Fruit fly (Drosophila melanogaster) whole organism, embryonic: ENCODE results near the gene CG5928.

Experiments used
- CG10274 ChIP-seq: fragments of 200-800 bp; sonication (Bioruptor generic); optimal IDR thresholded peaks from 3 replicates; lab custom pipeline; 2017; ENCODE audit warnings: missing biosample characterization, mild to moderate bottlenecking, missing genetic modification characterization
- CG10431 ChIP-seq: fragments of 200-800 bp; sonication (Bioruptor generic); optimal IDR thresholded peaks from 3 replicates; lab custom pipeline; 2018; ENCODE audit warnings: missing biosample characterization, mild to moderate bottlenecking, missing genetic modification characterization
- CG10959 ChIP-seq: fragments of 200-800 bp; sonication (Bioruptor generic); IDR thresholded peaks from 2 replicates; pipeline ENCODE4 v1.3.6; 2022; ENCODE audit warnings: missing biosample characterization, missing genetic modification characterization
- CG10979 ChIP-seq: fragments of 200-800 bp; sonication (Bioruptor generic); optimal IDR thresholded peaks from 2 replicates; lab custom pipeline; 2018; ENCODE audit warnings: missing biosample characterization, mild to moderate bottlenecking, missing genetic modification characterization, moderate library complexity
- CG11085 ChIP-seq: fragments of 200-800 bp; sonication (Bioruptor generic); IDR thresholded peaks from 2 replicates; pipeline ENCODE4 v1.3.6; 2022; ENCODE audit warnings: missing biosample characterization, missing genetic modification characterization
- CG11695 ChIP-seq: fragments of 200-800 bp; sonication (Bioruptor generic); IDR thresholded peaks from 3 replicates; pipeline ENCODE4 v1.3.6; 2022; ENCODE audit warnings: missing biosample characterization, missing genetic modification characterization
- CG11696 ChIP-seq: fragments of 200-800 bp; sonication (Bioruptor generic); IDR thresholded peaks from 2 replicates; pipeline ENCODE4 v1.3.6; 2022; ENCODE audit warnings: missing biosample characterization, missing genetic modification characterization
- CG12104 ChIP-seq: fragments of 200-800 bp; sonication (Bioruptor generic); optimal IDR thresholded peaks from 3 replicates; lab custom pipeline; 2016; ENCODE audit warnings: missing biosample characterization, missing genetic modification characterization
- CG13894 ChIP-seq: fragments of 200-800 bp; sonication (Bioruptor generic); optimal IDR thresholded peaks from 3 replicates; lab custom pipeline; 2018; ENCODE audit warnings: missing biosample characterization, mild to moderate bottlenecking, missing genetic modification characterization, moderate library complexity
- CG15269 ChIP-seq: fragments of 200-800 bp; sonication (Bioruptor generic); optimal IDR thresholded peaks from 2 replicates; lab custom pipeline; 2018; ENCODE audit warnings: missing biosample characterization, mild to moderate bottlenecking, missing genetic modification characterization, moderate library complexity
- CG2116 ChIP-seq: fragments of 200-800 bp; sonication (Bioruptor generic); optimal IDR thresholded peaks from 3 replicates; lab custom pipeline; 2018; ENCODE audit warnings: missing biosample characterization, mild to moderate bottlenecking, missing genetic modification characterization
- CG2199 ChIP-seq: fragments of 200-800 bp; sonication (Bioruptor generic); IDR thresholded peaks from 3 replicates; pipeline ENCODE4 v1.3.6; 2022; ENCODE audit warnings: missing biosample characterization, missing genetic modification characterization
- CG2678 ChIP-seq: fragments of 200-800 bp; sonication (Bioruptor generic); optimal IDR thresholded peaks from 3 replicates; lab custom pipeline; 2019; ENCODE audit warnings: missing biosample characterization, mild to moderate bottlenecking, missing genetic modification characterization, moderate library complexity
- CG2889 ChIP-seq: fragments of 200-800 bp; sonication (Bioruptor generic); IDR thresholded peaks from 3 replicates; pipeline ENCODE4 v1.3.6; 2022; ENCODE audit warnings: missing biosample characterization, missing genetic modification characterization
- CG30020 ChIP-seq: fragments of 200-800 bp; optimal IDR thresholded peaks from 2 replicates; lab custom pipeline; 2019; ENCODE audit warnings: missing biosample characterization, mild to moderate bottlenecking, missing genetic modification characterization, moderate library complexity
- CG4360 ChIP-seq: fragments of 200-800 bp; sonication (Bioruptor generic); IDR thresholded peaks from 2 replicates; pipeline ENCODE4 v1.3.6; 2022; ENCODE audit warnings: missing biosample characterization, missing genetic modification characterization
- CG4404 ChIP-seq: fragments of 200-800 bp; sonication (Bioruptor generic); IDR thresholded peaks from 2 replicates; pipeline ENCODE4 v1.3.6; 2022; ENCODE audit warnings: missing biosample characterization, missing genetic modification characterization
- CG4707 ChIP-seq: fragments of 200-800 bp; sonication (Bioruptor generic); optimal IDR thresholded peaks from 2 replicates; lab custom pipeline; 2018; ENCODE audit warnings: missing biosample characterization, mild to moderate bottlenecking, missing genetic modification characterization, moderate library complexity
- CG6175 ChIP-seq: fragments of 200-800 bp; sonication (Bioruptor generic); IDR thresholded peaks from 3 replicates; pipeline ENCODE4 v1.3.6; 2022; ENCODE audit warnings: missing biosample characterization, missing genetic modification characterization
- CG6765 ChIP-seq: fragments of 200-800 bp; sonication (Bioruptor generic); optimal IDR thresholded peaks from 3 replicates; lab custom pipeline; 2017; ENCODE audit warnings: missing biosample characterization, mild to moderate bottlenecking, missing genetic modification characterization
- CG6791 ChIP-seq: fragments of 200-800 bp; sonication (Bioruptor generic); IDR thresholded peaks from 3 replicates; pipeline ENCODE4 v1.3.6; 2022; ENCODE audit warnings: missing biosample characterization, missing genetic modification characterization; ENCODE audit not compliant: partially characterized antibody
- CG7357 ChIP-seq: fragments of 200-800 bp; sonication (Bioruptor generic); IDR thresholded peaks from 3 replicates; pipeline ENCODE4 v1.3.6; 2022; ENCODE audit warnings: missing biosample characterization, missing genetic modification characterization
- CG7372 ChIP-seq: fragments of 200-800 bp; sonication (Bioruptor generic); IDR thresholded peaks from 2 replicates; pipeline ENCODE4 v1.3.6; 2022; ENCODE audit warnings: missing biosample characterization, missing genetic modification characterization
- CG7928 ChIP-seq: fragments of 200-800 bp; sonication (Bioruptor generic); optimal IDR thresholded peaks from 2 replicates; lab custom pipeline; 2017; ENCODE audit warnings: missing biosample characterization, mild to moderate bottlenecking, missing genetic modification characterization
- CG8388 ChIP-seq: fragments of 200-800 bp; sonication (Bioruptor generic); optimal IDR thresholded peaks from 2 replicates; lab custom pipeline; 2019; ENCODE audit warnings: missing biosample characterization, mild to moderate bottlenecking, missing genetic modification characterization, moderate library complexity
- CG8924 ChIP-seq: fragments of 200-800 bp; optimal IDR thresholded peaks from 3 replicates; lab custom pipeline; 2019; ENCODE audit warnings: missing biosample characterization, mild to moderate bottlenecking, missing genetic modification characterization, moderate library complexity
- CoRest ChIP-seq: fragments of 200-800 bp; sonication (Bioruptor generic); optimal IDR thresholded peaks from 3 replicates; lab custom pipeline; 2018; ENCODE audit warnings: missing biosample characterization, mild to moderate bottlenecking, missing genetic modification characterization, moderate library complexity
- D ChIP-seq, 2 experiments: fragments of 200-800 bp in 1 of 2; fragments of >200 bp in 1 of 2; sonication (Bioruptor generic) in 1 of 2; optimal IDR thresholded peaks; 2 replicates in 1 of 2; 3 replicates in 1 of 2; lab custom pipeline; 2017; ENCODE audit warnings: mild to moderate bottlenecking in 1 of 2, missing biosample characterization in 1 of 2, missing genetic modification characterization in 1 of 2, missing genetic modification reagents in 1 of 2
- Dref ChIP-seq: fragments of 200-800 bp; sonication (Bioruptor generic); IDR thresholded peaks from 2 replicates; pipeline ENCODE4 v1.3.6; 2022; ENCODE audit warnings: missing biosample characterization, missing genetic modification characterization
- Drgx ChIP-seq: fragments of 200-800 bp; sonication (Bioruptor generic); IDR thresholded peaks from 2 replicates; pipeline ENCODE4 v1.3.6; 2022; ENCODE audit warnings: missing biosample characterization, missing genetic modification characterization
- Elba2 ChIP-seq: fragments of 200-800 bp; sonication (Bioruptor generic); optimal IDR thresholded peaks from 3 replicates; lab custom pipeline; 2016; ENCODE audit warnings: missing biosample characterization, missing genetic modification characterization
- Fer3 ChIP-seq: fragments of 200-800 bp; sonication (Bioruptor generic); optimal IDR thresholded peaks from 2 replicates; lab custom pipeline; 2018; ENCODE audit warnings: missing biosample characterization, mild to moderate bottlenecking, missing genetic modification characterization, moderate library complexity
- Hsf ChIP-seq: fragments of 200-800 bp; sonication (Bioruptor generic); optimal IDR thresholded peaks from 3 replicates; lab custom pipeline; 2016; ENCODE audit warnings: missing biosample characterization, missing genetic modification characterization
- MTF-1 ChIP-seq: fragments of 200-800 bp; sonication (Bioruptor generic); optimal IDR thresholded peaks from 2 replicates; lab custom pipeline; 2018; ENCODE audit warnings: missing biosample characterization, mild to moderate bottlenecking, missing genetic modification characterization, borderline replicate concordance
- Ssrp ChIP-seq: fragments of 200-800 bp; sonication (Bioruptor generic); optimal IDR thresholded peaks from 2 replicates; lab custom pipeline; 2018; ENCODE audit warnings: missing biosample characterization, mild to moderate bottlenecking, missing genetic modification characterization, moderate library complexity
- Stat92E ChIP-seq, 3 experiments: fragments of >200 bp in 2 of 3; fragments of 200-800 bp in 1 of 3; sonication (Bioruptor generic) in 1 of 3; optimal IDR thresholded peaks; 2 replicates each; lab custom pipeline; 2017 to 2019; ENCODE audit warnings: missing biosample characterization in 3 of 3, missing genetic modification characterization in 3 of 3, mild to moderate bottlenecking in 1 of 3, moderate library complexity in 1 of 3
- ase ChIP-seq: fragments of 200-800 bp; sonication (Bioruptor generic); IDR thresholded peaks from 3 replicates; pipeline ENCODE4 v1.3.6; 2022; ENCODE audit warnings: missing biosample characterization, missing genetic modification characterization
- ci ChIP-seq: fragments of 200-800 bp; sonication (Bioruptor generic); IDR thresholded peaks from 3 replicates; pipeline ENCODE4 v1.3.6; 2022; ENCODE audit warnings: missing biosample characterization, missing genetic modification characterization
- disco-r ChIP-seq: fragments of 200-800 bp; sonication (Bioruptor generic); optimal IDR thresholded peaks from 2 replicates; lab custom pipeline; 2016; ENCODE audit warnings: missing biosample characterization, missing genetic modification characterization
- fd102C ChIP-seq: fragments of 200-800 bp; sonication (Bioruptor generic); optimal IDR thresholded peaks from 2 replicates; lab custom pipeline; 2018; ENCODE audit warnings: missing biosample characterization, mild to moderate bottlenecking, missing genetic modification characterization, moderate library complexity
- hkb ChIP-seq, 2 experiments: fragments of 200-800 bp in 1 of 2; fragments of >200 bp in 1 of 2; sonication (Bioruptor generic) in 1 of 2; IDR thresholded peaks in 1 of 2; optimal IDR thresholded peaks in 1 of 2; 2 replicates each; pipeline versions ENCODE4 v1.3.6 to Lab custom; 2017 to 2022; ENCODE audit warnings: missing biosample characterization in 1 of 2, missing genetic modification characterization in 1 of 2
- insv ChIP-seq, 2 experiments: fragments of 200-800 bp; sonication (Bioruptor generic); optimal IDR thresholded peaks; 3 replicates each; lab custom pipeline; 2016 to 2018; ENCODE audit warnings: missing biosample characterization in 2 of 2, missing genetic modification characterization in 2 of 2
- pb ChIP-seq: fragments of 200-800 bp; sonication (Bioruptor generic); optimal IDR thresholded peaks from 3 replicates; lab custom pipeline; 2016; ENCODE audit warnings: missing biosample characterization, missing genetic modification characterization
- psq ChIP-seq: fragments of 200-800 bp; sonication (Bioruptor generic); optimal IDR thresholded peaks from 2 replicates; lab custom pipeline; 2017; ENCODE audit warnings: missing biosample characterization, missing genetic modification characterization
- stc ChIP-seq: fragments of 200-800 bp; sonication (Bioruptor generic); IDR thresholded peaks from 2 replicates; pipeline ENCODE4 v1.3.6; 2022; ENCODE audit warnings: missing biosample characterization, missing genetic modification characterization
- tin ChIP-seq: fragments of 200-800 bp; sonication (Bioruptor generic); optimal IDR thresholded peaks from 3 replicates; lab custom pipeline; 2016; ENCODE audit warnings: missing biosample characterization, missing genetic modification characterization
- tll ChIP-seq, 2 experiments: fragments of 200-800 bp in 1 of 2; fragments of >200 bp in 1 of 2; sonication (Bioruptor generic) in 1 of 2; optimal IDR thresholded peaks; 2 replicates each; lab custom pipeline; 2017 to 2019; ENCODE audit warnings: missing biosample characterization in 2 of 2, missing genetic modification characterization in 2 of 2, mild to moderate bottlenecking in 1 of 2, moderate library complexity in 1 of 2
- unpg ChIP-seq: fragments of 200-800 bp; sonication (Bioruptor generic); optimal IDR thresholded peaks from 3 replicates; lab custom pipeline; 2018; ENCODE audit warnings: missing biosample characterization, mild to moderate bottlenecking, missing genetic modification characterization, moderate library complexity
- vnd ChIP-seq: fragments of 200-800 bp; sonication (Bioruptor generic); IDR thresholded peaks from 3 replicates; pipeline ENCODE4 v1.3.6; 2022; ENCODE audit warnings: missing biosample characterization, missing genetic modification characterization; ENCODE audit not compliant: partially characterized antibody

The CG5928 gene

DNA sequence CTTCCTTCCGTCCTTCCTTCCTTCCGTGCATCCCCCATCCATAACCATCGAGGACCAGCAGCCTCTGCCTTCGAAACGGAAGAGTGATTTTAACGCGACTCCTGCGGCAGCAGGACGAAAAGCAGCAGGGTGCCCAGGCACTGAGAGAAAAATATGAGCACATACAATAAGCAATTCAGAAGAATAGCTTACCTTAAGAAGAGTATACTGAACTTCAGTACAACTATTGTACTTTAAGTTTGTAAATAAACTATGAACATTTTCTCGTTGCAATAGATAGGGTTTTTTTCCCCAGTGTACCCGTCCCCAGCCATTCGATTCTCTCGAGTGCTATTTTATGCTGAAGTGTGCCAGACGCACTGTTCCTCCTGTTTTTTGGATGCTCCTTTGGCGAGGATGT, 36.1 kb upstream of the CG5928 start (continued):
- TF ChIP-seq CG2116 (GFP tag; lab: Kevin White, UChicago): peak; percentile 11
- no peak for TF ChIP-seq D (optimal IDR thresholded peaks at IDR 0.05; lab: Kevin White, UChicago)
- TF ChIP-seq D (GFP tag; optimal IDR thresholded peaks at IDR 0.05; lab: Kevin White, UChicago): peak; percentile 85
- no peak for TF ChIP-seq CG7928 (GFP tag; lab: Kevin White, UChicago)
- TF ChIP-seq Elba2 (GFP tag; lab: Kevin White, UChicago): no peak
- peak; percentile 50 for TF ChIP-seq CG10431 (GFP tag; lab: Kevin White, UChicago)
- TF ChIP-seq stc (GFP tag; lab: Robert Waterston, UW): peak; percentile 71
- peak; percentile 66; the same call in 2 of the 3 replicates for TF ChIP-seq CG11695
- TF ChIP-seq CoRest (tag; lab: Kevin White, UChicago): peak; percentile 85
- peak; percentile 51; the same call in 1 of the 3 replicates for TF ChIP-seq ase
- TF ChIP-seq CG8388 (GFP tag; lab: Kevin White, UChicago): peak; percentile 75
- TF ChIP-seq CG6791 (GFP tag; lab: Robert Waterston, UW): no peak
- peak; percentile 92 for TF ChIP-seq ci (GFP tag; lab: Robert Waterston, UW)
- TF ChIP-seq CG2889 (GFP tag; lab: Robert Waterston, UW): 0 out of 3 replicates have a peak, but pooled peaks have one; percentile 39
- peak; percentile 15 for TF ChIP-seq CG13894 (tag; lab: Kevin White, UChicago)
- TF ChIP-seq CG2199 (GFP tag; lab: Robert Waterston, UW): no peak
- TF ChIP-seq CG11696 (GFP tag; lab: Robert Waterston, UW): 0 out of 2 replicates have a peak, but pooled peaks have one; percentile 38
- peak; percentile 75 for TF ChIP-seq Ssrp (tag; lab: Kevin White, UChicago)
- peak; percentile 36 for TF ChIP-seq CG4707 (GFP tag; lab: Kevin White, UChicago)
- TF ChIP-seq CG4360 (GFP tag; lab: Robert Waterston, UW): no peak
- peak; percentile 61 for TF ChIP-seq Fer3 (tag; lab: Kevin White, UChicago)
- TF ChIP-seq CG8924: peak; percentile 86
- no peak for TF ChIP-seq insv (GFP tag; optimal IDR thresholded peaks at IDR 0.05; lab: Kevin White, UChicago)
- peak; percentile 61 for TF ChIP-seq MTF-1 (GFP tag; lab: Kevin White, UChicago)
- TF ChIP-seq fd102C (GFP tag; lab: Kevin White, UChicago): peak; percentile 45
- no peak for TF ChIP-seq tll (GFP tag; optimal IDR thresholded peaks at IDR 0.05; lab: Kevin White, UChicago)
- peak; percentile 82 for TF ChIP-seq tin (GFP tag; lab: Kevin White, UChicago)
- TF ChIP-seq vnd (GFP tag; lab: Robert Waterston, UW): no peak
- TF ChIP-seq CG6175: no peak
- peak; percentile 77 for TF ChIP-seq unpg (GFP tag; lab: Kevin White, UChicago)
- peak; percentile 55; the same call in 1 of the 2 replicates for TF ChIP-seq CG7372 (GFP tag; lab: Robert Waterston, UW)
- peak; percentile 9 for TF ChIP-seq CG10274
- TF ChIP-seq CG2678: peak; percentile 86
- no peak for TF ChIP-seq Stat92E (GFP tag; optimal IDR thresholded peaks at IDR 0.05; lab: Kevin White, UChicago)
- TF ChIP-seq CG10959 (GFP tag; lab: Robert Waterston, UW): peak; percentile 79
- peak; percentile 61 for TF ChIP-seq disco-r (GFP tag; lab: Kevin White, UChicago)
- TF ChIP-seq CG4404: peak; percentile 80
- TF ChIP-seq Hsf (GFP tag; lab: Kevin White, UChicago): peak; percentile 71
- peak; percentile 18 for TF ChIP-seq CG30020
- TF ChIP-seq hkb (optimal IDR thresholded peaks at IDR 0.05; lab: Kevin White, UChicago): no peak
- TF ChIP-seq hkb (GFP tag; IDR thresholded peaks at IDR 0.05; lab: Robert Waterston, UW): peak; percentile 83
- no peak for TF ChIP-seq Dref
- 0 out of 2 replicates have a peak, but pooled peaks have one; percentile 22 for TF ChIP-seq CG11085 (GFP tag; lab: Robert Waterston, UW)
- TF ChIP-seq CG10979 (tag; lab: Kevin White, UChicago): peak; percentile 88
- TF ChIP-seq pb (GFP tag; lab: Kevin White, UChicago): peak; percentile 63
- peak; percentile 65 for TF ChIP-seq CG12104
- TF ChIP-seq CG7357 (GFP tag; lab: Robert Waterston, UW): no peak
- no peak for TF ChIP-seq Drgx (GFP tag; lab: Robert Waterston, UW)
- peak; percentile 1 for TF ChIP-seq CG6765
- peak; percentile 76 for TF ChIP-seq CG15269 (tag; lab: Kevin White, UChicago)
- peak; percentile 23 for TF ChIP-seq psq (GFP tag; lab: Kevin White, UChicago)
